ENCODE assay signal across 2 fruit fly cellular contexts in genomic region chr3L:20951477-20952120, dm6.
TF ChIP-seq lines count a peak whose summit lies in the region.

No protein-coding gene starts in this region.

TF ChIP-seq in whole organism, prepupa, 60 proteins besides CTCF, POLR2A, EP300 and RAD21 (continued from another document):
- peak; percentile 53 for TF ChIP-seq fd85E (GFP tag; optimal IDR thresholded peaks at IDR 0.05; lab: Kevin White, UChicago)
- peak; percentile 78 for TF ChIP-seq CG11762 (GFP tag; optimal IDR thresholded peaks at IDR 0.05; lab: Kevin White, UChicago; ENCODE audit: insufficient read depth)
- peak; percentile 86 for TF ChIP-seq achi (GFP tag; optimal IDR thresholded peaks at IDR 0.05; lab: Kevin White, UChicago)
- peak; percentile 79 for TF ChIP-seq eg (GFP tag; IDR thresholded peaks at IDR 0.05; lab: Robert Waterston, UW)
- peak; percentile 83 for TF ChIP-seq Eip75B (GFP tag; optimal IDR thresholded peaks at IDR 0.05; lab: Kevin White, UChicago)
- TF ChIP-seq CG9139 (GFP tag; optimal IDR thresholded peaks at IDR 0.05; lab: Kevin White, UChicago), result peak; percentile 62
- TF ChIP-seq pdm3 (GFP tag; optimal IDR thresholded peaks at IDR 0.05; lab: Kevin White, UChicago), result peak; percentile 84
- no peak for TF ChIP-seq Hr38 (GFP tag; optimal IDR thresholded peaks at IDR 0.05; lab: Kevin White, UChicago)
- peak; percentile 60 for TF ChIP-seq dac (GFP tag; optimal IDR thresholded peaks at IDR 0.05; lab: Kevin White, UChicago)
- TF ChIP-seq Ets96B (tag; optimal IDR thresholded peaks at IDR 0.05; lab: Kevin White, UChicago), result peak; percentile 89
- peak; percentile 59 for TF ChIP-seq CG6276 (GFP tag; optimal IDR thresholded peaks at IDR 0.05; lab: Kevin White, UChicago)
- peak; percentile 86 for TF ChIP-seq Sox14 (GFP tag; optimal IDR thresholded peaks at IDR 0.05; lab: Kevin White, UChicago)
- TF ChIP-seq dsx (GFP tag; optimal IDR thresholded peaks at IDR 0.05; lab: Kevin White, UChicago; ENCODE audit: poor library complexity, severe bottlenecking), result peak; percentile 82
- TF ChIP-seq CG3032 (tag; optimal IDR thresholded peaks at IDR 0.05; lab: Kevin White, UChicago), result peak; percentile 86
- peak; percentile 80 for TF ChIP-seq net (GFP tag; optimal IDR thresholded peaks at IDR 0.05; lab: Kevin White, UChicago)
- peak; percentile 77 for TF ChIP-seq CG32006 (GFP tag; optimal IDR thresholded peaks at IDR 0.05; lab: Kevin White, UChicago)
- TF ChIP-seq salr (GFP tag; optimal IDR thresholded peaks at IDR 0.05; lab: Kevin White, UChicago), result peak; percentile 58 to 84
- peak; percentile 84 for TF ChIP-seq fd59A (GFP tag; optimal IDR thresholded peaks at IDR 0.05; lab: Kevin White, UChicago)
- TF ChIP-seq Lpt (GFP tag; optimal IDR thresholded peaks at IDR 0.05; lab: Kevin White, UChicago), result peak; percentile 70
- TF ChIP-seq vri (GFP tag; optimal IDR thresholded peaks at IDR 0.05; lab: Kevin White, UChicago), result peak; percentile 48
- TF ChIP-seq CG31627 (GFP tag; optimal IDR thresholded peaks at IDR 0.05; lab: Kevin White, UChicago), result peak; percentile 67
- TF ChIP-seq svp (GFP tag; lab: Kevin White, UChicago), result peak; percentile 7
- TF ChIP-seq CG7368 (GFP tag; optimal IDR thresholded peaks at IDR 0.05; lab: Kevin White, UChicago), result peak; percentile 74
- TF ChIP-seq OdsH (GFP tag; optimal IDR thresholded peaks at IDR 0.05; lab: Kevin White, UChicago), result peak; percentile 89
- peak; percentile 67 for TF ChIP-seq Sox15 (GFP tag; optimal IDR thresholded peaks at IDR 0.05; lab: Kevin White, UChicago)
- peak; percentile 85 for TF ChIP-seq CG8119 (GFP tag; IDR thresholded peaks at IDR 0.05; lab: Robert Waterston, UW)
- peak; percentile 78 for TF ChIP-seq CG34406 (GFP tag; optimal IDR thresholded peaks at IDR 0.05; lab: Kevin White, UChicago)
- TF ChIP-seq CG4318 (GFP tag; optimal IDR thresholded peaks at IDR 0.05; lab: Kevin White, UChicago), result peak; percentile 70
- peak; percentile 87 for TF ChIP-seq CG10669 (GFP tag; optimal IDR thresholded peaks at IDR 0.05; lab: Kevin White, UChicago)
- TF ChIP-seq CG15336 (GFP tag; IDR thresholded peaks at IDR 0.05; lab: Robert Waterston, UW), result peak; percentile 80
- peak; percentile 91 for TF ChIP-seq CG3919 (GFP tag; optimal IDR thresholded peaks at IDR 0.05; lab: Kevin White, UChicago)
- peak; percentile 78 for TF ChIP-seq CG8632 (GFP tag; optimal IDR thresholded peaks at IDR 0.05; lab: Kevin White, UChicago)
- peak; percentile 76 for TF ChIP-seq Met (GFP tag; optimal IDR thresholded peaks at IDR 0.05; lab: Kevin White, UChicago)
- TF ChIP-seq CG16779 (tag; optimal IDR thresholded peaks at IDR 0.05; lab: Kevin White, UChicago), result peak; percentile 80
- peak; percentile 67 for TF ChIP-seq CG11902 (GFP tag; optimal IDR thresholded peaks at IDR 0.05; lab: Kevin White, UChicago)

TF ChIP-seq in whole organism, wandering third instar larva, 38 proteins besides CTCF, POLR2A, EP300 and RAD21 (continued from another document):
- no peak for TF ChIP-seq GATAd (GFP tag; optimal IDR thresholded peaks at IDR 0.05; lab: Kevin White, UChicago)
- no peak for TF ChIP-seq Vsx2 (GFP tag; optimal IDR thresholded peaks at IDR 0.05; lab: Kevin White, UChicago; ENCODE audit: partially characterized antibody)
- TF ChIP-seq HLH106 (tag; optimal IDR thresholded peaks at IDR 0.05; lab: Kevin White, UChicago), result peak; percentile 24
- no peak for TF ChIP-seq pan (optimal IDR thresholded peaks at IDR 0.05; lab: Kevin White, UChicago)
- TF ChIP-seq ey (GFP tag; optimal IDR thresholded peaks at IDR 0.05; lab: Kevin White, UChicago), result peak; percentile 72
TF ChIP-seq in whole organism, wandering third instar larva: peak in this region for 19.
